Fruit fly (Drosophila melanogaster) whole organism, pupa: ENCODE data around the gene CG15387.

ENCODE experiments used
- CG10348 ChIP-seq: fragments of 200-800 bp; sonication (Bioruptor generic); IDR thresholded peaks from 2 replicates; pipeline ENCODE4 v1.3.6; 2022; ENCODE audit warnings: missing biosample characterization, missing genetic modification characterization
- CG12605 ChIP-seq: fragments of 200-800 bp; sonication (Bioruptor generic); IDR thresholded peaks from 2 replicates; pipeline ENCODE4 v1.3.6; 2022; ENCODE audit warnings: missing biosample characterization, missing genetic modification characterization
- CG13204 ChIP-seq: fragments of 200-800 bp; sonication (Bioruptor generic); optimal IDR thresholded peaks from 2 replicates; lab custom pipeline; 2018; ENCODE audit warnings: missing biosample characterization, mild to moderate bottlenecking, missing genetic modification characterization, moderate library complexity
- CG14655 ChIP-seq: fragments of 200-800 bp; sonication (Bioruptor generic); optimal IDR thresholded peaks from 3 replicates; lab custom pipeline; 2017; ENCODE audit warnings: mild to moderate bottlenecking, missing biosample characterization, missing genetic modification reagents, missing genetic modification characterization
- CG15710 ChIP-seq: fragments of 200-800 bp; sonication (Bioruptor generic); optimal IDR thresholded peaks from 2 replicates; lab custom pipeline; 2018; ENCODE audit warnings: missing biosample characterization, mild to moderate bottlenecking, missing genetic modification characterization, moderate library complexity
- CG17806 ChIP-seq: fragments of 200-800 bp; sonication (Bioruptor generic); optimal IDR thresholded peaks from 2 replicates; lab custom pipeline; 2018; ENCODE audit warnings: missing biosample characterization, mild to moderate bottlenecking, missing genetic modification characterization, moderate library complexity
- CG32121 ChIP-seq: fragments of 200-800 bp; sonication (Bioruptor generic); IDR thresholded peaks from 2 replicates; pipeline ENCODE4 v1.3.6; 2022; ENCODE audit warnings: missing biosample characterization, missing genetic modification characterization
- CG34367 ChIP-seq: fragments of 200-800 bp; sonication (Bioruptor generic); optimal IDR thresholded peaks from 2 replicates; lab custom pipeline; 2018; ENCODE audit warnings: missing biosample characterization, mild to moderate bottlenecking, missing genetic modification characterization
- CG4496 ChIP-seq: fragments of 200-800 bp; sonication (Bioruptor generic); IDR thresholded peaks from 3 replicates; pipeline ENCODE4 v1.3.6; 2022; ENCODE audit warnings: missing biosample characterization, missing genetic modification characterization
- CG8159 ChIP-seq: fragments of 200-800 bp; sonication (Bioruptor generic); optimal IDR thresholded peaks from 3 replicates; lab custom pipeline; 2018; ENCODE audit warnings: missing biosample characterization, mild to moderate bottlenecking, missing genetic modification characterization, moderate library complexity
- CG8301 ChIP-seq: fragments of 200-800 bp; sonication (Bioruptor generic); optimal IDR thresholded peaks from 2 replicates; lab custom pipeline; 2018; ENCODE audit warnings: missing biosample characterization, mild to moderate bottlenecking, missing genetic modification characterization
- CG9948 ChIP-seq: fragments of 200-800 bp; sonication (Bioruptor generic); optimal IDR thresholded peaks from 2 replicates; lab custom pipeline; 2018; ENCODE audit warnings: missing biosample characterization, mild to moderate bottlenecking, missing genetic modification characterization, moderate library complexity
- D1 ChIP-seq: fragments of 200-800 bp; sonication (Bioruptor generic); optimal IDR thresholded peaks from 2 replicates; lab custom pipeline; 2018; ENCODE audit warnings: missing biosample characterization, mild to moderate bottlenecking, missing genetic modification characterization, moderate library complexity
- EcR ChIP-seq: fragments of 200-800 bp; sonication (Bioruptor generic); optimal IDR thresholded peaks from 3 replicates; lab custom pipeline; 2019; ENCODE audit warnings: missing biosample characterization, missing genetic modification characterization, mild to moderate bottlenecking, moderate library complexity, missing genetic modification reagents
- Ets98B ChIP-seq: fragments of 200-800 bp; sonication (Bioruptor generic); IDR thresholded peaks from 2 replicates; pipeline ENCODE4 v1.3.6; 2022; ENCODE audit warnings: missing biosample characterization, missing genetic modification characterization
- Pif1A ChIP-seq: fragments of 200-800 bp; sonication (Bioruptor generic); optimal IDR thresholded peaks from 3 replicates; lab custom pipeline; 2016; ENCODE audit warnings: missing biosample characterization, missing genetic modification characterization
- Pif1B ChIP-seq: fragments of 200-800 bp; sonication (Bioruptor generic); optimal IDR thresholded peaks from 3 replicates; lab custom pipeline; 2016; ENCODE audit warnings: missing biosample characterization, missing genetic modification characterization
- Snoo ChIP-seq: fragments of 200-800 bp; sonication (Bioruptor generic); optimal IDR thresholded peaks from 3 replicates; lab custom pipeline; 2017; ENCODE audit warnings: missing biosample characterization, mild to moderate bottlenecking, missing genetic modification characterization, inconsistent platforms
- fd96Ca ChIP-seq: fragments of 200-800 bp; sonication (Bioruptor generic); IDR thresholded peaks from 3 replicates; pipeline ENCODE4 v1.3.6; 2022; ENCODE audit warnings: missing biosample characterization, missing genetic modification characterization
- gl ChIP-seq: fragments of 200-800 bp; sonication (Bioruptor generic); optimal IDR thresholded peaks from 2 replicates; lab custom pipeline; 2018; ENCODE audit warnings: missing biosample characterization, mild to moderate bottlenecking, missing genetic modification characterization
- rn ChIP-seq: fragments of 200-800 bp; sonication (Bioruptor generic); IDR thresholded peaks from 2 replicates; pipeline ENCODE4 v1.3.6; 2022; ENCODE audit warnings: missing biosample characterization, missing genetic modification characterization

Gene CG15387

dm6 chr2L:2222377-2222776, 3.7 kb downstream of the CG15387 start:
- TF ChIP-seq CG32121 = no peak
- no peak; the same call in none of the 2 replicates for TF ChIP-seq Ets98B
- TF ChIP-seq CG8301 (tag; lab: Kevin White, UChicago) = peak; percentile 9
- no peak for TF ChIP-seq CG8159 (tag; lab: Kevin White, UChicago)
- no peak for TF ChIP-seq CG15710 (tag; lab: Kevin White, UChicago)
- TF ChIP-seq Snoo (tag; lab: Kevin White, UChicago) = no peak
- peak; percentile 31 for TF ChIP-seq CG14655 (GFP tag; lab: Kevin White, UChicago)
- no peak for TF ChIP-seq gl (tag; lab: Kevin White, UChicago)
- no peak for TF ChIP-seq CG10348
- peak; percentile 11 for TF ChIP-seq Pif1A (GFP tag; lab: Kevin White, UChicago)
- TF ChIP-seq rn (GFP tag; lab: Robert Waterston, UW) = no peak
- TF ChIP-seq CG17806 = no peak
- no peak for TF ChIP-seq D1 (tag; lab: Kevin White, UChicago)
- TF ChIP-seq CG4496 (GFP tag; lab: Robert Waterston, UW) = 0 out of 3 replicates have a peak, but pooled peaks have one; percentile 21

dm6 chr2L:2221649-2222150, 4.4 kb downstream of the CG15387 start:
- TF ChIP-seq CG34367 (peak; percentile 99), CG17806 (peak; percentile 98), Snoo (tag; lab: Kevin White, UChicago) (peak; percentile 97), Ets98B (peak; percentile 99), Pif1A (GFP tag; lab: Kevin White, UChicago) (peak; percentile 99), rn (GFP tag; lab: Robert Waterston, UW) (peak; percentile 99), CG13204 (peak; percentile 96), CG9948 (tag; lab: Kevin White, UChicago) (peak; percentile 98), CG8159 (tag; lab: Kevin White, UChicago) (peak; percentile 98), CG15710 (tag; lab: Kevin White, UChicago) (peak; percentile 99), CG32121 (peak; percentile 99), CG8301 (tag; lab: Kevin White, UChicago) (peak; percentile 99), D1 (tag; lab: Kevin White, UChicago) (no peak), CG4496 (GFP tag; lab: Robert Waterston, UW) (peak; percentile 100), CG12605 (peak; percentile 100), EcR (peak; percentile 80), fd96Ca (GFP tag; lab: Robert Waterston, UW) (peak; percentile 99), CG10348 (peak; percentile 98), CG14655 (GFP tag; lab: Kevin White, UChicago) (peak; percentile 99), Pif1B (GFP tag; lab: Kevin White, UChicago) (peak; percentile 99), gl (tag; lab: Kevin White, UChicago) (peak; percentile 98)

- TF ChIP-seq fd96Ca (GFP tag; lab: Robert Waterston, UW) = no peak
- TF ChIP-seq EcR = no peak
- no peak for TF ChIP-seq CG34367
Observed at dm6 chr2L:2220573-2221332, 5.3 kb downstream of the CG15387 start, which contains the start of gene papi. TSS of gene papi (plus strand) at chr2L:2220748.

- TF ChIP-seq CG14655 (GFP tag; lab: Kevin White, UChicago) (no peak), rn (GFP tag; lab: Robert Waterston, UW) (no peak), Ets98B (no peak; the same call in 1 of the 2 replicates), CG8301 (tag; lab: Kevin White, UChicago) (no peak), Snoo (tag; lab: Kevin White, UChicago) (peak; percentile 18), CG10348 (no peak), D1 (tag; lab: Kevin White, UChicago) (no peak), CG15710 (tag; lab: Kevin White, UChicago) (peak; percentile 12), CG12605 (0 out of 2 replicates have a peak, but pooled peaks have one; percentile 24), gl (tag; lab: Kevin White, UChicago) (peak; percentile 29), EcR (peak; percentile 14), Pif1A (GFP tag; lab: Kevin White, UChicago) (no peak), CG32121 (no peak), CG13204 (no peak), CG9948 (tag; lab: Kevin White, UChicago) (no peak), CG4496 (GFP tag; lab: Robert Waterston, UW) (peak; percentile 53; the same call in 2 of the 3 replicates), CG8159 (tag; lab: Kevin White, UChicago) (no peak), Pif1B (GFP tag; lab: Kevin White, UChicago) (no peak)
- TF ChIP-seq, all 21 proteins: peak for 6
Observed at dm6 chr2L:2217067-2217684, 8.9 kb downstream of the CG15387 start, which contains the start of the genes CG15386, CG42371 and mio. TSS of gene CG15386 (minus strand) at chr2L:2217246. TSS of gene CG42371 (minus strand) at chr2L:2217246. TSS of gene mio (plus strand) at chr2L:2217290.

dm6 chr2L:2216065-2216464, 10.0 kb downstream of the CG15387 start, which contains the start of gene daed:
TSS of gene daed (minus strand) at chr2L:2216311.
- TF ChIP-seq Snoo (tag; lab: Kevin White, UChicago) (no peak), CG10348 (no peak), Ets98B (no peak; the same call in 1 of the 2 replicates), fd96Ca (GFP tag; lab: Robert Waterston, UW) (no peak), Pif1A (GFP tag; lab: Kevin White, UChicago) (no peak), Pif1B (GFP tag; lab: Kevin White, UChicago) (no peak), rn (GFP tag; lab: Robert Waterston, UW) (no peak), CG4496 (GFP tag; lab: Robert Waterston, UW) (no peak), CG9948 (tag; lab: Kevin White, UChicago) (no peak), CG12605 (no peak), EcR (no peak), CG14655 (GFP tag; lab: Kevin White, UChicago) (no peak), CG13204 (no peak), D1 (tag; lab: Kevin White, UChicago) (no peak)
